Worm (Caenorhabditis elegans) whole organism, L1 larva: ENCODE data around the gene F46F5.8.

Source experiments
- F16B12.6 ChIP-seq: fragments of 150-350 bp; optimal IDR thresholded peaks from 2 replicates; lab custom pipeline; 2014; ENCODE audit warnings: missing biosample characterization, missing genetic modification characterization
- ceh-82 ChIP-seq, 3 experiments: fragments of 150-350 bp in 1 of 3; sonication (generic microtip) in 2 of 3; optimal IDR thresholded peaks; 2 replicates each; lab custom pipeline; 2014 to 2017; ENCODE audit warnings: missing biosample characterization in 3 of 3, missing genetic modification characterization in 3 of 3
- fos-1 ChIP-seq: fragments of 150-350 bp; optimal IDR thresholded peaks from 2 replicates; lab custom pipeline; 2014; ENCODE audit warnings: missing biosample characterization, missing genetic modification characterization
- lin-15B ChIP-seq: fragments of 150-350 bp; sonication (generic microtip); optimal IDR thresholded peaks from 3 replicates; lab custom pipeline; 2014; ENCODE audit warnings: missing biosample characterization, missing genetic modification characterization
- mab-9 ChIP-seq: fragments of 200-800 bp; sonication (Bioruptor generic); IDR thresholded peaks from 2 replicates; pipeline ENCODE4 v1.3.6; 2022; ENCODE audit warnings: missing genetic modification reagents, missing genetic modification characterization, missing compliant biosample characterization

DNA sequence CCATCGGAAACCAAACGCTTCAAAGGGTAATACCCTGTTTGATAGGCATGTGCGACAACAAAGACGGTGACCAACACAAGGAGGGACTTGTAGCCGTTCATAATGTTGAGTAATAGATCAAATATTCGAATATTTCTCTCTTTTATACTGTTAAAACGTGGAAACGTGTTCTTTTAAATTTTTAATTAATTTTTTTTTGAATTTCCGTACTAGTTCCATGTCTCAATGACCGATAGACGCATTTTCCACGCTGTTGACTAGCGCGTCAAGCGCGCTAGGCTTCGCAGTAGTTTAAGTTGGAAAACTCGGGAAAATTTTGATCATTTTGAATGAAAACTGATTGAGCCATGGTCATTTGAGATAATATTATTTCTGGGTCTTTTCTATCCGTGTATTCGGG, 45.4 kb upstream of the F46F5.8 start, which contains the start of gene Y46B2A.3:
- TF ChIP-seq mab-9 (GFP tag; lab: Robert Waterston, UW), result no peak
- TF ChIP-seq fos-1 (tag; lab: Kevin White, UChicago), result no peak
- TF ChIP-seq lin-15B (tag; lab: Kevin White, UChicago), result no peak
- no peak for TF ChIP-seq ceh-82 (tag; optimal IDR thresholded peaks at IDR 0.05; lab: Kevin White, UChicago)
- TF ChIP-seq F16B12.6 (tag; lab: Kevin White, UChicago), result no peak
